Fruit fly (Drosophila melanogaster) whole organism, embryonic: ENCODE data around the gene Rai1.

Source experiments
- ATbp ChIP-seq: fragments of 200-800 bp; sonication (Bioruptor generic); optimal IDR thresholded peaks from 2 replicates; lab custom pipeline; 2017; ENCODE audit warnings: missing biosample characterization, mild to moderate bottlenecking, missing genetic modification characterization, missing genetic modification reagents
- Abd-B ChIP-seq: fragments of 200-800 bp; sonication (Bioruptor generic); optimal IDR thresholded peaks from 2 replicates; lab custom pipeline; 2018; ENCODE audit warnings: missing biosample characterization, mild to moderate bottlenecking, missing genetic modification characterization, moderate library complexity
- Atf6 ChIP-seq: fragments of 200-800 bp; sonication (Bioruptor generic); IDR thresholded peaks from 2 replicates; pipeline ENCODE4 v1.3.6; 2022; ENCODE audit warnings: missing biosample characterization, missing genetic modification characterization
- Awh ChIP-seq: fragments of 200-800 bp; sonication (Bioruptor generic); IDR thresholded peaks from 2 replicates; pipeline ENCODE4, ENCODE4 v1.3.6; 2022; ENCODE audit warnings: missing biosample characterization, missing genetic modification characterization
- Bgb ChIP-seq: fragments of 200-800 bp; sonication (Bioruptor generic); IDR thresholded peaks from 2 replicates; pipeline ENCODE4 v1.3.6; 2022; ENCODE audit warnings: missing biosample characterization, missing genetic modification characterization; ENCODE audit not compliant: partially characterized antibody
- Bteb2 ChIP-seq: fragments of 200-800 bp; sonication (Bioruptor generic); optimal IDR thresholded peaks from 2 replicates; lab custom pipeline; 2016; ENCODE audit warnings: missing biosample characterization, missing genetic modification characterization
- CG10147 ChIP-seq: fragments of 200-800 bp; sonication (Bioruptor generic); optimal IDR thresholded peaks from 2 replicates; lab custom pipeline; 2019; ENCODE audit warnings: missing biosample characterization, mild to moderate bottlenecking, missing genetic modification characterization, moderate library complexity
- CG10274 ChIP-seq: fragments of 200-800 bp; sonication (Bioruptor generic); optimal IDR thresholded peaks from 3 replicates; lab custom pipeline; 2017; ENCODE audit warnings: missing biosample characterization, mild to moderate bottlenecking, missing genetic modification characterization
- CG10366 ChIP-seq: fragments of 200-800 bp; sonication (Bioruptor generic); IDR thresholded peaks from 2 replicates; pipeline ENCODE4 v1.3.6; 2022; ENCODE audit warnings: missing biosample characterization, missing genetic modification characterization
- CG12104 ChIP-seq: fragments of 200-800 bp; sonication (Bioruptor generic); optimal IDR thresholded peaks from 3 replicates; lab custom pipeline; 2016; ENCODE audit warnings: missing biosample characterization, missing genetic modification characterization
- CG12155 ChIP-seq: fragments of 200-800 bp; sonication (Bioruptor generic); optimal IDR thresholded peaks from 3 replicates; lab custom pipeline; 2016; ENCODE audit warnings: missing biosample characterization, missing genetic modification characterization
- CG14860 ChIP-seq: fragments of 200-800 bp; sonication (Bioruptor generic); IDR thresholded peaks from 3 replicates; pipeline ENCODE4 v1.3.6; 2022; ENCODE audit warnings: missing biosample characterization, missing genetic modification characterization; ENCODE audit not compliant: partially characterized antibody
- CG1529 ChIP-seq: fragments of 200-800 bp; sonication (Bioruptor generic); optimal IDR thresholded peaks from 3 replicates; lab custom pipeline; 2018; ENCODE audit warnings: missing biosample characterization, missing genetic modification characterization
- CG15514 ChIP-seq: fragments of 200-800 bp; sonication (Bioruptor generic); optimal IDR thresholded peaks from 3 replicates; lab custom pipeline; 2017; ENCODE audit warnings: missing biosample characterization, missing genetic modification characterization, mild to moderate bottlenecking, moderate library complexity, missing genetic modification reagents
- CG1832 ChIP-seq: fragments of 200-800 bp; sonication (Bioruptor generic); optimal IDR thresholded peaks from 2 replicates; lab custom pipeline; 2017; ENCODE audit warnings: missing biosample characterization, mild to moderate bottlenecking, missing genetic modification characterization, inconsistent platforms
- CG2129 ChIP-seq: fragments of 200-800 bp; sonication (Bioruptor generic); IDR thresholded peaks from 2 replicates; pipeline ENCODE4 v1.3.6; 2022; ENCODE audit warnings: missing biosample characterization, missing genetic modification characterization; ENCODE audit not compliant: partially characterized antibody
- CG2889 ChIP-seq: fragments of 200-800 bp; sonication (Bioruptor generic); IDR thresholded peaks from 3 replicates; pipeline ENCODE4 v1.3.6; 2022; ENCODE audit warnings: missing biosample characterization, missing genetic modification characterization
- CG32772 ChIP-seq: fragments of 200-800 bp; sonication (Bioruptor generic); IDR thresholded peaks from 2 replicates; pipeline ENCODE4 v1.3.6; 2022; ENCODE audit warnings: missing biosample characterization, missing genetic modification characterization
- CG4424 ChIP-seq: fragments of 200-800 bp; sonication (Bioruptor generic); optimal IDR thresholded peaks from 3 replicates; lab custom pipeline; 2016; ENCODE audit warnings: missing biosample characterization, missing genetic modification characterization
- CG6765 ChIP-seq: fragments of 200-800 bp; sonication (Bioruptor generic); optimal IDR thresholded peaks from 3 replicates; lab custom pipeline; 2017; ENCODE audit warnings: missing biosample characterization, mild to moderate bottlenecking, missing genetic modification characterization
- CG8089 ChIP-seq: fragments of 200-800 bp; sonication (Bioruptor generic); optimal IDR thresholded peaks from 3 replicates; lab custom pipeline; 2016; ENCODE audit warnings: missing biosample characterization, missing genetic modification characterization
- CG8290 ChIP-seq, 3 experiments: fragments of 200-800 bp; sonication (Bioruptor generic); optimal IDR thresholded peaks; 2 replicates each; lab custom pipeline; 2016 to 2019; ENCODE audit warnings: missing biosample characterization in 3 of 3, missing genetic modification characterization in 3 of 3, mild to moderate bottlenecking in 2 of 3, moderate library complexity in 1 of 3
- CG9727 ChIP-seq: fragments of 200-800 bp; sonication (Bioruptor generic); optimal IDR thresholded peaks from 3 replicates; lab custom pipeline; 2017; ENCODE audit warnings: missing biosample characterization, mild to moderate bottlenecking, missing genetic modification characterization
- CG9797 ChIP-seq: fragments of 200-800 bp; sonication (Bioruptor generic); optimal IDR thresholded peaks from 3 replicates; lab custom pipeline; 2018; ENCODE audit warnings: missing biosample characterization, mild to moderate bottlenecking, missing genetic modification characterization
- CG9932 ChIP-seq: fragments of 200-800 bp; sonication (Bioruptor generic); IDR thresholded peaks from 2 replicates; pipeline ENCODE4 v1.3.6; 2022; ENCODE audit warnings: missing biosample characterization, missing genetic modification characterization
- D19B ChIP-seq: fragments of 200-800 bp; sonication (Bioruptor generic); optimal IDR thresholded peaks from 2 replicates; lab custom pipeline; 2017; ENCODE audit warnings: missing biosample characterization, mild to moderate bottlenecking, missing genetic modification characterization
- Dll ChIP-seq: fragments of 200-800 bp; sonication (Bioruptor generic); IDR thresholded peaks from 4 replicates; pipeline ENCODE4 v1.3.6; 2022; ENCODE audit warnings: missing biosample characterization, missing genetic modification characterization; ENCODE audit not compliant: partially characterized antibody
- E2f2 ChIP-seq: fragments of 200-800 bp; sonication (Bioruptor generic); IDR thresholded peaks from 2 replicates; pipeline ENCODE4 v1.3.6; 2022; ENCODE audit warnings: missing biosample characterization, missing genetic modification characterization
- Eip74EF ChIP-seq, 2 experiments: fragments of 200-800 bp in 1 of 2; fragments of >200 bp in 1 of 2; sonication (Bioruptor generic) in 1 of 2; optimal IDR thresholded peaks; 2 replicates each; lab custom pipeline; 2017 to 2019; ENCODE audit warnings: missing biosample characterization in 2 of 2, missing genetic modification characterization in 2 of 2, mild to moderate bottlenecking in 1 of 2, moderate library complexity in 1 of 2
- Optix ChIP-seq: fragments of 200-800 bp; sonication (Bioruptor generic); IDR thresholded peaks from 3 replicates; pipeline ENCODE4 v1.3.6; 2022; ENCODE audit warnings: missing biosample characterization, missing genetic modification characterization
- Poxn ChIP-seq: fragments of 200-800 bp; sonication (Bioruptor generic); IDR thresholded peaks from 2 replicates; pipeline ENCODE4 v1.3.6; 2022; ENCODE audit warnings: missing biosample characterization, missing genetic modification characterization
- Rx ChIP-seq: fragments of 200-800 bp; sonication (Bioruptor generic); IDR thresholded peaks from 2 replicates; pipeline ENCODE4 v1.3.6; 2022; ENCODE audit warnings: missing biosample characterization, missing genetic modification characterization
- Sin3A ChIP-seq: fragments of >200 bp; optimal IDR thresholded peaks from 2 replicates; lab custom pipeline; 2018
- Sry-δ ChIP-seq: fragments of 200-800 bp; sonication (Bioruptor generic); optimal IDR thresholded peaks from 2 replicates; lab custom pipeline; 2016; ENCODE audit warnings: missing biosample characterization, missing genetic modification characterization
- danr ChIP-seq: fragments of 200-800 bp; sonication (Bioruptor generic); IDR thresholded peaks from 2 replicates; pipeline ENCODE4 v1.3.6; 2022; ENCODE audit warnings: missing biosample characterization, missing genetic modification characterization
- dmrt99B ChIP-seq: fragments of 200-800 bp; sonication (Bioruptor generic); optimal IDR thresholded peaks from 2 replicates; lab custom pipeline; 2018; ENCODE audit warnings: missing biosample characterization, mild to moderate bottlenecking, missing genetic modification characterization, moderate library complexity
- dysf ChIP-seq: fragments of 200-800 bp; sonication (Bioruptor generic); IDR thresholded peaks from 3 replicates; pipeline ENCODE4 v1.3.6; 2022; ENCODE audit warnings: missing biosample characterization, missing genetic modification characterization
- fd3F ChIP-seq: fragments of 200-800 bp; sonication (Bioruptor generic); optimal IDR thresholded peaks from 2 replicates; lab custom pipeline; 2018; ENCODE audit warnings: missing biosample characterization, mild to moderate bottlenecking, missing genetic modification characterization, moderate library complexity
- ham ChIP-seq: fragments of 200-800 bp; sonication (Bioruptor generic); IDR thresholded peaks from 2 replicates; pipeline ENCODE4 v1.3.6; 2022; ENCODE audit warnings: missing biosample characterization, missing genetic modification characterization
- inv ChIP-seq: fragments of 200-800 bp; sonication (Bioruptor generic); IDR thresholded peaks from 2 replicates; pipeline ENCODE4 v1.3.6; 2022; ENCODE audit warnings: missing biosample characterization, missing genetic modification characterization; ENCODE audit not compliant: partially characterized antibody
- jumu ChIP-seq: fragments of 200-800 bp; sonication (Bioruptor generic); optimal IDR thresholded peaks from 3 replicates; lab custom pipeline; 2016; ENCODE audit warnings: missing biosample characterization, missing genetic modification characterization
- kni ChIP-seq: fragments of 200-800 bp; sonication (Bioruptor generic); optimal IDR thresholded peaks from 3 replicates; lab custom pipeline; 2017; ENCODE audit warnings: mild to moderate bottlenecking, missing biosample characterization, missing genetic modification reagents, missing genetic modification characterization
- lmd ChIP-seq: fragments of 200-800 bp; sonication (Bioruptor generic); IDR thresholded peaks from 2 replicates; pipeline ENCODE4 v1.3.6; 2022; ENCODE audit warnings: missing biosample characterization, missing genetic modification characterization
- mld ChIP-seq: fragments of 200-800 bp; sonication (Bioruptor generic); IDR thresholded peaks from 3 replicates; pipeline ENCODE4 v1.3.6; 2022; ENCODE audit warnings: missing biosample characterization, missing genetic modification characterization; ENCODE audit not compliant: partially characterized antibody
- nom ChIP-seq: fragments of 200-800 bp; sonication (Bioruptor generic); optimal IDR thresholded peaks from 2 replicates; lab custom pipeline; 2017; ENCODE audit warnings: missing biosample characterization, missing genetic modification characterization, mild to moderate bottlenecking, moderate library complexity, missing genetic modification reagents
- pita ChIP-seq: fragments of 200-800 bp; sonication (Bioruptor generic); optimal IDR thresholded peaks from 2 replicates; lab custom pipeline; 2017; ENCODE audit warnings: missing biosample characterization, mild to moderate bottlenecking, missing genetic modification characterization
- pnt ChIP-seq: fragments of 200-800 bp; sonication (Bioruptor generic); optimal IDR thresholded peaks from 3 replicates; lab custom pipeline; 2016; ENCODE audit warnings: missing biosample characterization, missing genetic modification characterization
- rib ChIP-seq: fragments of 200-800 bp; sonication (Bioruptor generic); IDR thresholded peaks from 2 replicates; pipeline ENCODE4 v1.3.6; 2022; ENCODE audit warnings: missing biosample characterization, missing genetic modification characterization
- row ChIP-seq: fragments of 200-800 bp; sonication (Bioruptor generic); IDR thresholded peaks from 3 replicates; pipeline ENCODE4 v1.3.6; 2022; ENCODE audit warnings: missing biosample characterization, missing genetic modification characterization
- scrt ChIP-seq: fragments of 200-800 bp; sonication (Bioruptor generic); optimal IDR thresholded peaks from 2 replicates; lab custom pipeline; 2018; ENCODE audit warnings: missing biosample characterization, mild to moderate bottlenecking, missing genetic modification characterization, moderate library complexity
- tna ChIP-seq: fragments of 200-800 bp; sonication (Bioruptor generic); IDR thresholded peaks from 2 replicates; pipeline ENCODE4 v1.3.6; 2022; ENCODE audit warnings: missing biosample characterization, missing genetic modification characterization; ENCODE audit not compliant: partially characterized antibody

The Rai1 gene

dm6 chrX:16803299-16803698 is at the start of gene Rai1, which contains the start of gene CG13005 (continued):
- TF ChIP-seq CG12155 (GFP tag; lab: Kevin White, UChicago) (no peak), scrt (GFP tag; lab: Kevin White, UChicago) (no peak), CG4424 (GFP tag; lab: Kevin White, UChicago) (no peak), ATbp (GFP tag; lab: Kevin White, UChicago) (no peak), CG9727 (GFP tag; lab: Kevin White, UChicago) (no peak), E2f2 (GFP tag; lab: Robert Waterston, UW) (peak; percentile 75), Rx (GFP tag; lab: Robert Waterston, UW) (no peak), row (0 out of 3 replicates have a peak, but pooled peaks have one; percentile 33), inv (GFP tag; lab: Robert Waterston, UW) (peak; percentile 69), CG1529 (no peak), mld (GFP tag; lab: Robert Waterston, UW) (0 out of 3 replicates have a peak, but pooled peaks have one; percentile 67), Atf6 (GFP tag; lab: Robert Waterston, UW) (no peak), rib (GFP tag; lab: Robert Waterston, UW) (no peak), CG10366 (GFP tag; lab: Robert Waterston, UW) (no peak), pita (no peak), CG8089 (GFP tag; lab: Kevin White, UChicago) (no peak), ham (no peak), CG14860 (peak; percentile 81), Awh (GFP tag; lab: Robert Waterston, UW) (no peak), D19B (GFP tag; lab: Kevin White, UChicago) (no peak), tna (GFP tag; lab: Robert Waterston, UW) (peak; percentile 73), CG2889 (GFP tag; lab: Robert Waterston, UW) (no peak), Sry-δ (GFP tag; lab: Kevin White, UChicago) (peak; percentile 88), pnt (GFP tag; lab: Kevin White, UChicago) (no peak), CG8290 (GFP tag; optimal IDR thresholded peaks at IDR 0.05; lab: Kevin White, UChicago) (peak; percentile 43), CG8290 (tag; optimal IDR thresholded peaks at IDR 0.05; lab: Kevin White, UChicago) (peak in 1 of 2 experiments; percentile 31), CG9797 (GFP tag; lab: Kevin White, UChicago) (peak; percentile 53), Bteb2 (no peak), Sin3A (lab: Kevin White, UChicago) (peak; percentile 26), danr (GFP tag; lab: Robert Waterston, UW) (no peak), Bgb (GFP tag; lab: Robert Waterston, UW) (peak; percentile 74), Dll (GFP tag; lab: Robert Waterston, UW) (peak; percentile 89), CG10147 (GFP tag; lab: Kevin White, UChicago) (no peak), Poxn (GFP tag; lab: Robert Waterston, UW) (no peak), CG9932 (no peak), kni (GFP tag; lab: Kevin White, UChicago) (no peak), fd3F (no peak), CG32772 (GFP tag; lab: Robert Waterston, UW) (no peak), Optix (no peak), CG10274 (GFP tag; lab: Kevin White, UChicago) (no peak), CG2129 (GFP tag; lab: Robert Waterston, UW) (peak; percentile 79), CG1832 (GFP tag; lab: Kevin White, UChicago) (no peak), Eip74EF (GFP tag; optimal IDR thresholded peaks at IDR 0.05; lab: Kevin White, UChicago) (no peak), dmrt99B (tag; lab: Kevin White, UChicago) (no peak), CG12104 (GFP tag; lab: Kevin White, UChicago) (no peak), dysf (GFP tag; lab: Robert Waterston, UW) (no peak), CG15514 (peak; percentile 50), lmd (GFP tag; lab: Robert Waterston, UW) (no peak), Abd-B (no peak), nom (GFP tag; lab: Kevin White, UChicago) (no peak), jumu (GFP tag; lab: Kevin White, UChicago) (no peak), CG6765 (GFP tag; lab: Kevin White, UChicago) (no peak)
